Worm (Caenorhabditis elegans) whole organism, L4 larva: ENCODE results near the gene F09E5.16.

Source experiments
- D1046.2 ChIP-seq: fragments of 200-800 bp; sonication (Bioruptor generic); IDR thresholded peaks from 2 replicates; pipeline ENCODE4 v1.3.6; 2022; ENCODE audit warnings: missing genetic modification characterization, missing compliant biosample characterization
- F10B5.3 ChIP-seq: sonication (generic microtip); optimal IDR thresholded peaks from 2 replicates; lab custom pipeline; 2016; ENCODE audit warnings: mild to moderate bottlenecking, missing genetic modification characterization, missing compliant biosample characterization
- F26F4.8 ChIP-seq: fragments of 200-800 bp; sonication (Bioruptor generic); conservative IDR thresholded peaks from 2 replicates; pipeline ENCODE4 v1.3.6; 2022; ENCODE audit warnings: missing genetic modification characterization, missing compliant biosample characterization
- F44E2.7 ChIP-seq: fragments of 200-800 bp; sonication (Bioruptor generic); IDR thresholded peaks from 2 replicates; pipeline ENCODE4 v2.1.2; 2022; ENCODE audit warnings: missing genetic modification characterization, missing compliant biosample characterization
- R02D3.7 ChIP-seq: fragments of 150-350 bp; sonication (generic microtip); optimal IDR thresholded peaks from 3 replicates; lab custom pipeline; 2014; ENCODE audit warnings: missing biosample characterization, missing genetic modification characterization
- T20F7.1 ChIP-seq: fragments of 200-800 bp; sonication (Bioruptor generic); optimal IDR thresholded peaks from 2 replicates; lab custom pipeline; 2018; ENCODE audit warnings: mild to moderate bottlenecking, missing genetic modification characterization, missing compliant biosample characterization
- T26A8.4 ChIP-seq: fragments of 200-800 bp; sonication (Bioruptor generic); IDR thresholded peaks from 2 replicates; pipeline ENCODE4 v1.3.6; 2022; ENCODE audit warnings: missing genetic modification characterization, missing compliant biosample characterization
- Y5F2A.4 ChIP-seq: fragments of 200-800 bp; sonication (Bioruptor generic); optimal IDR thresholded peaks from 2 replicates; lab custom pipeline; 2018; ENCODE audit warnings: mild to moderate bottlenecking, missing genetic modification characterization, missing compliant biosample characterization
- Y75B8A.6 ChIP-seq: fragments of 200-800 bp; sonication (Bioruptor generic); IDR thresholded peaks from 2 replicates; pipeline ENCODE4 v1.3.6; 2022; ENCODE audit warnings: missing genetic modification reagents, missing genetic modification characterization, missing compliant biosample characterization
- ZK337.2 ChIP-seq: fragments of 200-800 bp; sonication (Bioruptor generic); IDR thresholded peaks from 2 replicates; pipeline ENCODE4 v1.3.6; 2022; ENCODE audit warnings: missing genetic modification reagents, missing genetic modification characterization, missing compliant biosample characterization
- aly-2 ChIP-seq: sonication (generic microtip); optimal IDR thresholded peaks from 2 replicates; lab custom pipeline; 2018; ENCODE audit warnings: missing biosample characterization, missing genetic modification characterization
- ceh-20 ChIP-seq: fragments of 200-800 bp; sonication (Bioruptor generic); IDR thresholded peaks from 2 replicates; pipeline ENCODE4 v1.3.6; 2022; ENCODE audit warnings: missing genetic modification reagents, missing genetic modification characterization, missing compliant biosample characterization
- ceh-44 ChIP-seq: fragments of 200-800 bp; sonication (Bioruptor generic); IDR thresholded peaks from 2 replicates; pipeline ENCODE4 v1.3.6; 2022; ENCODE audit warnings: missing genetic modification reagents, missing genetic modification characterization, missing compliant biosample characterization
- ces-1 ChIP-seq: fragments of 150-350 bp; sonication (generic microtip); optimal IDR thresholded peaks from 4 replicates; lab custom pipeline; 2014; ENCODE audit warnings: missing biosample characterization, missing genetic modification reagents, missing genetic modification characterization
- cey-2 ChIP-seq: sonication (generic microtip); optimal IDR thresholded peaks from 3 replicates; lab custom pipeline; 2017; ENCODE audit warnings: missing genetic modification characterization, mild to moderate bottlenecking, missing compliant biosample characterization, antibody characterized with exemption, borderline replicate concordance; ENCODE audit not compliant: insufficient read depth
- daf-16 ChIP-seq, 3 experiments: sonication (generic microtip); optimal IDR thresholded peaks; 2 replicates each; lab custom pipeline; 2016 to 2017; ENCODE audit warnings: missing genetic modification characterization in 3 of 3, missing genetic modification reagents in 3 of 3, mild to moderate bottlenecking in 2 of 3, missing compliant biosample characterization in 2 of 3, missing biosample characterization in 1 of 3, moderate library complexity in 1 of 3
- daf-8 ChIP-seq: fragments of 200-800 bp; sonication (Bioruptor generic); IDR thresholded peaks from 2 replicates; pipeline ENCODE4 v1.3.6; 2022; ENCODE audit warnings: missing genetic modification characterization, missing compliant biosample characterization
- dve-1 ChIP-seq: sonication (generic microtip); optimal IDR thresholded peaks from 2 replicates; lab custom pipeline; 2017; ENCODE audit warnings: antibody characterized with exemption, mild to moderate bottlenecking, missing genetic modification characterization, missing compliant biosample characterization; ENCODE audit not compliant: insufficient read depth
- fkh-10 ChIP-seq: fragments of 150-350 bp; optimal IDR thresholded peaks from 2 replicates; lab custom pipeline; 2014; ENCODE audit warnings: missing biosample characterization, missing genetic modification reagents, missing genetic modification characterization
- hmg-1.1 ChIP-seq: fragments of 200-800 bp; sonication (Bioruptor generic); IDR thresholded peaks from 2 replicates; pipeline ENCODE4 v1.3.6; 2022; ENCODE audit warnings: missing genetic modification reagents, missing genetic modification characterization, missing compliant biosample characterization
- lim-7 ChIP-seq: fragments of 200-800 bp; sonication (Bioruptor generic); IDR thresholded peaks from 2 replicates; pipeline ENCODE4 v1.3.6; 2022; ENCODE audit warnings: missing genetic modification characterization, missing compliant biosample characterization
- lin-13 ChIP-seq: fragments of 150-350 bp; optimal IDR thresholded peaks from 2 replicates; lab custom pipeline; 2014; ENCODE audit warnings: missing biosample characterization, missing genetic modification reagents, missing genetic modification characterization
- lin-15B ChIP-seq: fragments of 150-350 bp; sonication (generic microtip); optimal IDR thresholded peaks from 3 replicates; lab custom pipeline; 2014; ENCODE audit warnings: missing biosample characterization, missing genetic modification characterization
- lin-38 ChIP-seq: fragments of 200-800 bp; sonication (Bioruptor generic); IDR thresholded peaks from 2 replicates; pipeline ENCODE4 v1.3.6; 2022; ENCODE audit warnings: missing genetic modification reagents, missing genetic modification characterization, missing compliant biosample characterization
- lin-39 ChIP-seq: fragments of 150-350 bp; optimal IDR thresholded peaks from 2 replicates; lab custom pipeline; 2014; ENCODE audit warnings: missing biosample characterization, missing genetic modification reagents, missing genetic modification characterization
- lir-3 ChIP-seq: sonication (generic microtip); optimal IDR thresholded peaks from 2 replicates; lab custom pipeline; 2016; ENCODE audit warnings: mild to moderate bottlenecking, missing genetic modification characterization, missing compliant biosample characterization
- madf-5 ChIP-seq, 2 experiments: fragments of 200-800 bp; sonication (Bioruptor generic); IDR thresholded peaks; 2 replicates each; pipeline ENCODE4 v1.3.6; 2022; ENCODE audit warnings: missing compliant biosample characterization in 2 of 2, missing genetic modification characterization in 2 of 2
- madf-9 ChIP-seq: fragments of 200-800 bp; sonication (Bioruptor generic); conservative IDR thresholded peaks from 2 replicates; pipeline ENCODE4 v1.3.6; 2022; ENCODE audit warnings: missing genetic modification reagents, missing genetic modification characterization, missing compliant biosample characterization
- mdl-1 ChIP-seq, 2 experiments: fragments of 150-350 bp in 1 of 2; sonication (generic microtip) in 1 of 2; optimal IDR thresholded peaks; 2 replicates each; lab custom pipeline; 2014 to 2017; ENCODE audit warnings: missing biosample characterization in 2 of 2, missing genetic modification characterization in 2 of 2
- mdt-29 ChIP-seq: fragments of 200-800 bp; sonication (Bioruptor generic); IDR thresholded peaks from 2 replicates; pipeline ENCODE4 v1.3.6; 2022; ENCODE audit warnings: missing genetic modification reagents, missing genetic modification characterization, missing compliant biosample characterization
- mxl-3 ChIP-seq: fragments of 200-800 bp; sonication (Bioruptor generic); optimal IDR thresholded peaks from 2 replicates; lab custom pipeline; 2018; ENCODE audit warnings: mild to moderate bottlenecking, missing genetic modification characterization, missing compliant biosample characterization
- nhr-11 ChIP-seq: fragments of 150-350 bp; optimal IDR thresholded peaks from 2 replicates; lab custom pipeline; 2014; ENCODE audit warnings: missing biosample characterization, missing genetic modification characterization
- nhr-28 ChIP-seq: fragments of 150-350 bp; optimal IDR thresholded peaks from 2 replicates; lab custom pipeline; 2014; ENCODE audit warnings: missing biosample characterization, missing genetic modification characterization
- nhr-41 ChIP-seq: fragments of 200-800 bp; sonication (Bioruptor generic); IDR thresholded peaks from 2 replicates; pipeline ENCODE4 v1.3.6; 2022; ENCODE audit warnings: missing genetic modification reagents, missing genetic modification characterization, missing compliant biosample characterization
- nhr-6 ChIP-seq: fragments of 150-350 bp; optimal IDR thresholded peaks from 2 replicates; lab custom pipeline; 2014; ENCODE audit warnings: missing biosample characterization, missing genetic modification characterization
- nhr-77 ChIP-seq: fragments of 150-350 bp; optimal IDR thresholded peaks from 2 replicates; lab custom pipeline; 2014; ENCODE audit warnings: missing biosample characterization, missing genetic modification characterization
- pha-4 ChIP-seq, 2 experiments: fragments of 150-350 bp in 1 of 2; fragments of 200-800 bp in 1 of 2; sonication (Bioruptor generic) in 1 of 2; IDR thresholded peaks in 1 of 2; optimal IDR thresholded peaks in 1 of 2; 2 replicates each; pipeline versions ENCODE4 v1.3.6 to Lab custom; 2014 to 2022; ENCODE audit warnings: missing genetic modification characterization in 2 of 2, missing genetic modification reagents in 2 of 2, missing biosample characterization in 1 of 2, missing compliant biosample characterization in 1 of 2
- php-3 ChIP-seq: fragments of 200-800 bp; sonication (Bioruptor generic); IDR thresholded peaks from 2 replicates; pipeline ENCODE4 v1.3.6; 2022; ENCODE audit warnings: missing genetic modification reagents, missing genetic modification characterization, missing compliant biosample characterization
- pqm-1 ChIP-seq: sonication (generic microtip); optimal IDR thresholded peaks from 2 replicates; lab custom pipeline; 2017; ENCODE audit warnings: missing biosample characterization, missing genetic modification characterization
- rbr-2 ChIP-seq: sonication (generic microtip); optimal IDR thresholded peaks from 2 replicates; lab custom pipeline; 2016; ENCODE audit warnings: missing genotype, missing genetic modification characterization, missing compliant biosample characterization
- sdz-12 ChIP-seq: fragments of 200-800 bp; sonication (Bioruptor generic); optimal IDR thresholded peaks from 2 replicates; lab custom pipeline; 2018; ENCODE audit warnings: mild to moderate bottlenecking, missing genetic modification characterization, missing compliant biosample characterization
- snpc-4 ChIP-seq: fragments of 150-350 bp; optimal IDR thresholded peaks from 2 replicates; lab custom pipeline; 2014; ENCODE audit warnings: missing biosample characterization, missing genetic modification characterization
- spr-1 ChIP-seq: sonication (generic microtip); optimal IDR thresholded peaks from 2 replicates; lab custom pipeline; 2016; ENCODE audit warnings: mild to moderate bottlenecking, missing genetic modification characterization, missing compliant biosample characterization
- spr-3 ChIP-seq: fragments of 200-800 bp; sonication (Bioruptor generic); optimal IDR thresholded peaks from 2 replicates; lab custom pipeline; 2018; ENCODE audit warnings: mild to moderate bottlenecking, missing genetic modification characterization, missing compliant biosample characterization
- tag-97 ChIP-seq: fragments of 200-800 bp; sonication (Bioruptor generic); IDR thresholded peaks from 2 replicates; pipeline ENCODE4 v1.3.6; 2022; ENCODE audit warnings: missing genetic modification characterization, missing compliant biosample characterization
- unc-130 ChIP-seq: sonication (generic microtip); optimal IDR thresholded peaks from 2 replicates; lab custom pipeline; 2016; ENCODE audit warnings: missing genetic modification reagents, missing genetic modification characterization, missing compliant biosample characterization
- unc-39 ChIP-seq: sonication (generic microtip); optimal IDR thresholded peaks from 2 replicates; lab custom pipeline; 2017; ENCODE audit warnings: missing biosample characterization, missing genetic modification characterization
- vab-7 ChIP-seq: fragments of 200-800 bp; sonication (Bioruptor generic); IDR thresholded peaks from 2 replicates; pipeline ENCODE4 v1.3.6; 2022; ENCODE audit warnings: missing genetic modification reagents, missing genetic modification characterization, missing compliant biosample characterization
- zip-2 ChIP-seq: fragments of 150-350 bp; optimal IDR thresholded peaks from 2 replicates; lab custom pipeline; 2014; ENCODE audit warnings: missing biosample characterization, missing genetic modification characterization
- ztf-11 ChIP-seq: fragments of 150-350 bp; optimal IDR thresholded peaks from 2 replicates; lab custom pipeline; 2014; ENCODE audit warnings: missing biosample characterization, missing genetic modification characterization

Gene F09E5.16

DNA sequence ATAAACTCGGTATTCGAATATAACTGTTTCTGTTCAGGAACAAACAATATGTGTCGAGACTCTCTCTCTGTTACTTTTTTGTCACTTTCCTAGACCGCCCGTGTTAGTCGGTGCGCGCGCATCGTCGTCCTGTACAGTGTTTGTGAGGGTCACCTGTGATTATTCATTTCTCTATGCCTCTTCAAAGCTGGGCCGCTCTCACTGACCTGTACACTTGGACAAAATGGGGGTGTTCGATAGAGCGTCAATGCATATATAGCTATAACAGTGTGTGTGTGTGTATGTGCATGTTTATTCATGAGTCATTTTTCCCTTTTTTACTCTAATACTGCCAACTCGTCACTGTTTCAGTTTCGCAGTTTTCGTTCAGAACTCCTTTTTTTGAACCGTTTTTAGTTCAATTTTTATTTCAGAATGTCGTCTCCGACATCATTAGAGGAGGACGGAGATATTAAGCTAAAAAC lies 14.1 kb upstream of the F09E5.16 start, which contains the start of gene pkc-3 (continued):
- TF ChIP-seq aly-2 (tag; lab: Kevin White, UChicago) (no peak), mdt-29 (GFP tag; lab: Robert Waterston, UW) (0 out of 2 replicates have a peak, but pooled peaks have one; percentile 20), lin-38 (peak; percentile 79), daf-16 (GFP tag; optimal IDR thresholded peaks at IDR 0.05; lab: Kevin White, UChicago) (peak in 1 of 2 experiments; percentile 16), daf-16 (tag; optimal IDR thresholded peaks at IDR 0.05; lab: Kevin White, UChicago) (peak; percentile 72), dve-1 (tag; lab: Kevin White, UChicago) (peak; percentile 85), nhr-77 (tag; lab: Kevin White, UChicago) (peak; percentile 89), R02D3.7 (tag; lab: Kevin White, UChicago) (no peak), Y5F2A.4 (GFP tag; lab: Kevin White, UChicago) (no peak), lin-15B (tag; lab: Kevin White, UChicago) (no peak), lim-7 (no peak), F10B5.3 (tag; lab: Kevin White, UChicago) (no peak), nhr-11 (peak; percentile 47), lin-39 (no peak), madf-9 (peak; percentile 35; the same call in 1 of the 2 replicates), ZK337.2 (GFP tag; lab: Robert Waterston, UW) (no peak), daf-8 (no peak), pha-4 (GFP tag; IDR thresholded peaks at IDR 0.05; lab: Robert Waterston, UW) (peak; percentile 39; the same call in 1 of the 2 replicates), pha-4 (tag; optimal IDR thresholded peaks at IDR 0.05; lab: Kevin White, UChicago) (peak; percentile 68), lin-13 (GFP tag; lab: Kevin White, UChicago) (peak; percentile 54), madf-5 (GFP tag; IDR thresholded peaks at IDR 0.05; lab: Robert Waterston, UW) (no peak), F44E2.7 (GFP tag; lab: Robert Waterston, UW) (no peak), rbr-2 (tag; lab: Kevin White, UChicago) (peak; percentile 46), spr-3 (peak; percentile 42), Y75B8A.6 (GFP tag; lab: Robert Waterston, UW) (0 out of 2 replicates have a peak, but pooled peaks have one; percentile 27), ztf-11 (tag; lab: Kevin White, UChicago) (no peak), cey-2 (tag; lab: Kevin White, UChicago) (no peak), sdz-12 (GFP tag; lab: Kevin White, UChicago) (no peak), nhr-6 (peak; percentile 93), T26A8.4 (GFP tag; lab: Robert Waterston, UW) (peak; percentile 78), nhr-41 (GFP tag; lab: Robert Waterston, UW) (peak; percentile 87), vab-7 (GFP tag; lab: Robert Waterston, UW) (no peak), ceh-20 (GFP tag; lab: Robert Waterston, UW) (no peak), mdl-1 (tag; optimal IDR thresholded peaks at IDR 0.05; lab: Kevin White, UChicago) (peak; percentile 7 to 47), unc-130 (GFP tag; lab: Kevin White, UChicago) (peak; percentile 15), ces-1 (GFP tag; lab: Kevin White, UChicago) (no peak), hmg-1.1 (peak; percentile 52; the same call in 1 of the 2 replicates), spr-1 (tag; lab: Kevin White, UChicago) (peak; percentile 51), fkh-10 (GFP tag; lab: Kevin White, UChicago) (no peak), zip-2 (tag; lab: Kevin White, UChicago) (no peak), unc-39 (no peak), php-3 (GFP tag; lab: Robert Waterston, UW) (0 out of 2 replicates have a peak, but pooled peaks have one; percentile 14), nhr-28 (tag; lab: Kevin White, UChicago) (peak; percentile 93), T20F7.1 (GFP tag; lab: Kevin White, UChicago) (peak; percentile 76), lir-3 (tag; lab: Kevin White, UChicago) (no peak), pqm-1 (tag; lab: Kevin White, UChicago) (peak; percentile 71), mxl-3 (GFP tag; lab: Kevin White, UChicago) (peak; percentile 86), tag-97 (GFP tag; lab: Robert Waterston, UW) (no peak), D1046.2 (GFP tag; lab: Robert Waterston, UW) (no peak), snpc-4 (tag; lab: Kevin White, UChicago) (no peak), F26F4.8 (GFP tag; lab: Robert Waterston, UW) (no peak), ceh-44 (GFP tag; lab: Robert Waterston, UW) (no peak)
